Fruit fly (Drosophila melanogaster): ENCODE results near the gene CG5805.

- no peak for TF ChIP-seq CG7101 (tag; optimal IDR thresholded peaks at IDR 0.05)
- TF ChIP-seq CG5204 (GFP tag; optimal IDR thresholded peaks at IDR 0.05): no peak
- TF ChIP-seq CG12768 (GFP tag; optimal IDR thresholded peaks at IDR 0.05): no peak
- no peak for TF ChIP-seq Clk (GFP tag; optimal IDR thresholded peaks at IDR 0.05)
- TF ChIP-seq cic (GFP tag; optimal IDR thresholded peaks at IDR 0.05): no peak
- TF ChIP-seq kay (GFP tag; ENCODE audit: borderline replicate concordance): no peak
- no peak for TF ChIP-seq cnc (optimal IDR thresholded peaks at IDR 0.05)
- TF ChIP-seq CG1620 (GFP tag; optimal IDR thresholded peaks at IDR 0.05): no peak
- no peak for TF ChIP-seq ovo (GFP tag; optimal IDR thresholded peaks at IDR 0.05)
- no peak for TF ChIP-seq Crg-1 (GFP tag; optimal IDR thresholded peaks at IDR 0.05)
- no peak for TF ChIP-seq tj (GFP tag; optimal IDR thresholded peaks at IDR 0.05)
- no peak for TF ChIP-seq CG33017 (tag; optimal IDR thresholded peaks at IDR 0.05)
- TF ChIP-seq bab1 (GFP tag; optimal IDR thresholded peaks at IDR 0.05): no peak
- TF ChIP-seq CG11617 (GFP tag; optimal IDR thresholded peaks at IDR 0.05): no peak
These were observed 13.8 kb downstream of the CG5805 start for dm6 chr3R:24773422-24773821.
